Worm (Caenorhabditis elegans) whole organism, L4/young adult: Measurements from ENCODE around the gene E02H4.6.

Experiments
- W03F9.2 ChIP-seq: fragments of 150-350 bp; optimal IDR thresholded peaks from 2 replicates; lab custom pipeline; 2014; ENCODE audit warnings: missing biosample characterization, missing genetic modification characterization
- dao-5 ChIP-seq: sonication (generic microtip); optimal IDR thresholded peaks from 2 replicates; lab custom pipeline; 2016; ENCODE audit warnings: missing genotype, missing genetic modification characterization, moderate library complexity, missing compliant biosample characterization
- him-1 ChIP-seq: sonication (generic microtip); optimal IDR thresholded peaks from 2 replicates; lab custom pipeline; 2016; ENCODE audit warnings: missing genotype, missing genetic modification reagents, missing genetic modification characterization, missing compliant biosample characterization

Gene E02H4.6

DNA sequence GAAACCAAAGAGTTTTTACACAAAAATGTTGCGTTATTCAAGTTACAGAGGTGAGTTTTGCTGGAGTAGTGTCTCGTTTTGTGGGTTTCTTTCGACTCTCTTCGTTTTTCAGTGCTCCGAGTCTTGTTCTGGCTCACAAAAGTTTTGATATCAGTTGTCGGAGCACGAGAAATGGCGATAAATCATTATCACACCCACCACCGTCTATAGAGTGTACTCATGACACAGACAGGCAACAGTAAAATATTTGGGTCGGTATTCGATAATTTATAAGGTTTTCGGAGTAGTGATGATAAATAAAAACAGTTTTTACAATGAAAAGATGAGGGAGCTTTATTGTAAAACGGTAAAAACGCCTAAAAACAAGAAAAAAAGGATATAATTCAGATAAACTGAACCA lies 44.0 kb downstream of the E02H4.6 start, which contains the start of gene ceh-37:
TSS of gene ceh-37 (minus strand) at position 59 of the 400 bp plus-strand sequence.
- TF ChIP-seq W03F9.2 (tag; lab: Kevin White, UChicago) (no peak), dao-5 (tag; lab: Kevin White, UChicago) (no peak), him-1 (no peak)

DNA sequence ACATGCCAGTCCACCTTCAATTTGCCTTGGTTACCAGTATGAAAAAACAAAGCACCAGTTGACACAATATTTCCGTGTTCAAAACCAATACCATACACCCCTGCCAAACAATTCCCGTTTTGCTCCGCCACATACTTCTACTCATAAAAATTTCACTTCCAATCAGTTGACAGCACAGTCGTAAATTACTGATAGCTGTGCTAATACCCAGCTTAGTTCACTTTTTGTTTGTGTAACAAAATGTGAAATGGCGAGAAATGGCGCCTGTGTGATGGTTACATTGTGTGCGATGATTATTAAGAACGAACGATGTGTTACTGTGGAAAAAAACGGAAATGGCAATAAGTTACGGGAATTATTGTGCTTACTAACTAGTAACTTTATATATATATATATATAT lies 45.6 kb downstream of the E02H4.6 start:
- no peak for TF ChIP-seq him-1
- TF ChIP-seq W03F9.2 (tag; lab: Kevin White, UChicago): no peak
